Worm (Caenorhabditis elegans): ENCODE data around the gene epg-9.

Gene epg-9

ce11 chrIV:2639666-2640273 lies 38.8 kb downstream of the epg-9 start (continued):
- TF ChIP-seq lim-7 (GFP tag; IDR thresholded peaks at IDR 0.05) (peak; percentile 91), ceh-32 (tag; optimal IDR thresholded peaks at IDR 0.05; ENCODE audit: poor library complexity) (no peak), zip-11 (GFP tag; IDR thresholded peaks at IDR 0.05) (peak; percentile 60; the same call in 1 of the 2 replicates), spr-1 (tag; optimal IDR thresholded peaks at IDR 0.05) (peak; percentile 13), madf-5 (GFP tag; IDR thresholded peaks at IDR 0.05) (peak; percentile 82 to 84; a peak in 2 of 4 replicates), unc-39 (tag; optimal IDR thresholded peaks at IDR 0.05) (no peak), tag-97 (GFP tag; IDR thresholded peaks at IDR 0.05) (no peak), skn-1 (tag; optimal IDR thresholded peaks at IDR 0.05) (no peak), unc-62 (GFP tag; optimal IDR thresholded peaks at IDR 0.05 in 1 of 2) (no peak), unc-62 (tag; optimal IDR thresholded peaks at IDR 0.05) (no peak), lin-1 (GFP tag; IDR thresholded peaks at IDR 0.05) (no peak), nhr-111 (GFP tag; optimal IDR thresholded peaks at IDR 0.05) (no peak), nhr-42 (GFP tag; IDR thresholded peaks at IDR 0.05) (peak; percentile 57; the same call in 1 of the 2 replicates), daf-8 (GFP tag; IDR thresholded peaks at IDR 0.05) (no peak), F49E8.2 (tag; optimal IDR thresholded peaks at IDR 0.05; ENCODE audit: borderline replicate concordance) (peak; percentile 1), ZK546.5 (tag; optimal IDR thresholded peaks at IDR 0.05) (no peak), nhr-77 (tag; optimal IDR thresholded peaks at IDR 0.05) (no peak), ceh-20 (GFP tag; IDR thresholded peaks at IDR 0.05) (peak; percentile 66), lin-13 (GFP tag; optimal IDR thresholded peaks at IDR 0.05) (no peak), egl-43 (GFP tag; IDR thresholded peaks at IDR 0.05) (peak; percentile 97), nhr-237 (tag; optimal IDR thresholded peaks at IDR 0.05) (no peak), egl-27 (tag; optimal IDR thresholded peaks at IDR 0.05) (no peak), arid-1 (GFP tag; conservative IDR thresholded peaks at IDR 0.05) (peak; percentile 83), sdz-12 (GFP tag; optimal IDR thresholded peaks at IDR 0.05) (peak; percentile 65), hlh-11 (tag; optimal IDR thresholded peaks at IDR 0.05) (peak; percentile 35), daf-16 (GFP tag; optimal IDR thresholded peaks at IDR 0.05) (peak in 1 of 2 experiments; percentile 77), daf-16 (tag; optimal IDR thresholded peaks at IDR 0.05) (peak; percentile 37), mdt-29 (GFP tag; IDR thresholded peaks at IDR 0.05) (peak; percentile 40; the same call in 1 of the 2 replicates), dmd-8 (GFP tag; IDR thresholded peaks at IDR 0.05) (peak; percentile 96), daf-12 (tag; optimal IDR thresholded peaks at IDR 0.05) (no peak), jun-1 (tag; optimal IDR thresholded peaks at IDR 0.05) (no peak), aha-1 (tag) (peak; percentile 18), zfp-3 (GFP tag; conservative IDR thresholded peaks at IDR 0.05) (0 out of 2 replicates have a peak, but pooled peaks have one; percentile 50), tra-1 (GFP tag; IDR thresholded peaks at IDR 0.05) (peak; percentile 76), zag-1 (tag; optimal IDR thresholded peaks at IDR 0.05) (no peak), Y105C5A.15 (GFP tag; IDR thresholded peaks at IDR 0.05) (peak; percentile 91), spr-3 (GFP tag; optimal IDR thresholded peaks at IDR 0.05) (peak; percentile 76), daf-19 (GFP tag; conservative IDR thresholded peaks at IDR 0.05) (no peak), nhr-28 (tag; optimal IDR thresholded peaks at IDR 0.05) (no peak), nhr-25 (tag; optimal IDR thresholded peaks at IDR 0.05; ENCODE audit: borderline replicate concordance, insufficient read depth) (no peak), zip-2 (tag; optimal IDR thresholded peaks at IDR 0.05) (no peak), Y48G9A.11 (GFP tag; IDR thresholded peaks at IDR 0.05) (peak; percentile 88), aly-2 (tag; optimal IDR thresholded peaks at IDR 0.05) (no peak), lin-39 (tag; optimal IDR thresholded peaks at IDR 0.05) (no peak), ztf-11 (tag; optimal IDR thresholded peaks at IDR 0.05) (no peak), mep-1 (tag; optimal IDR thresholded peaks at IDR 0.05) (peak; percentile 31), F26F4.8 (GFP tag; conservative IDR thresholded peaks at IDR 0.05) (peak; percentile 92), ctbp-1 (GFP tag; IDR thresholded peaks at IDR 0.05) (peak; percentile 84), php-3 (GFP tag; IDR thresholded peaks at IDR 0.05) (peak; percentile 78), D1046.2 (GFP tag; IDR thresholded peaks at IDR 0.05) (peak; percentile 85), ZK337.2 (GFP tag; IDR thresholded peaks at IDR 0.05) (peak; percentile 48; the same call in 1 of the 2 replicates), hif-1 (tag; optimal IDR thresholded peaks at IDR 0.05) (no peak)
